Worm (Caenorhabditis elegans): Measurements from ENCODE around the gene C43D7.8.

- no peak for TF ChIP-seq R02D3.7 (tag; optimal IDR thresholded peaks at IDR 0.05)
- no peak for TF ChIP-seq nhr-11 (tag; optimal IDR thresholded peaks at IDR 0.05)
- no peak for TF ChIP-seq nhr-129 (tag; optimal IDR thresholded peaks at IDR 0.05)
- no peak for TF ChIP-seq snpc-4 (tag; optimal IDR thresholded peaks at IDR 0.05)
These were observed 1.7 kb downstream of the C43D7.8 start, which contains the start of gene F55C9.11 for ce11 chrV:19309591-19309990.
